Fruit fly (Drosophila melanogaster) ovary, adult (tissue): ENCODE results near the gene bor.

Experiments used
- CG17801 ChIP-seq: fragments of 200-800 bp; optimal IDR thresholded peaks from 2 replicates; lab custom pipeline; 2019; ENCODE audit warnings: missing biosample characterization, mild to moderate bottlenecking, missing genetic modification characterization, moderate library complexity; ENCODE audit not compliant: partially characterized antibody

The bor gene

DNA sequence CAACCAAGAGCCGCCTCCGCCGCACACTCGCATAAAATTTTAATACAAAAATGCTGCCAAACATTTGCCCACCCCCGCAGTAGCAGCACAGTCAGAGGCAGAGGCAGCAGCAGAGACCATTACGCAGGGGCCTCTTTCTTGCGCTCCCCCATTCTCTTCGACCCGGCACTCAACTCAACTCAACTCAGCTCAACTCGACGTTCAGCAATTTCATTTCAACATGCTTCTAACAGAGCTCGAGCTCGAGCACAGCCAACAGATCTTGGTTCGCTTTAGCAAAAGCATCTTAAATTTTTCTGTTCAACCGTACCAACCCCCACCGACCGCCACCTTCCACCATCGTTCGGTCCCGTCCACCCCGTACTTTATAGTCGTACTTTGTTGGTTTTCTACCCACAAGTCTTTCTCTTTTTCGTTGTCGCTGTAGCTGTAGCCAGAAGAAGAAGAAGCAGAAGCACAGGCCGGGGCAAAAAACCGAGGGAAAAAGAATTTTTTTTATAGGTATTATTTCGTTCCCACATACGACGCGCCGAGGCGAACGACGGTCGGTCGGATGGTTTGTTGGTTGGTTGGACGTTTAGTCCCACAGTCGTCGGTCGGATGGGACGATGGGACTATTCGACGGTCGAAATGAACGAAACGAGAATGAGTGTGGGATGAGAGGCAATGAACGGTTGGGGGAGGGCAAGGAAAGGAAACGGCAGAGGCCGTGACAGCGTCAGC lies 28.5 kb downstream of the bor start:
- no peak for TF ChIP-seq CG17801 (GFP tag; lab: Kevin White, UChicago)

DNA sequence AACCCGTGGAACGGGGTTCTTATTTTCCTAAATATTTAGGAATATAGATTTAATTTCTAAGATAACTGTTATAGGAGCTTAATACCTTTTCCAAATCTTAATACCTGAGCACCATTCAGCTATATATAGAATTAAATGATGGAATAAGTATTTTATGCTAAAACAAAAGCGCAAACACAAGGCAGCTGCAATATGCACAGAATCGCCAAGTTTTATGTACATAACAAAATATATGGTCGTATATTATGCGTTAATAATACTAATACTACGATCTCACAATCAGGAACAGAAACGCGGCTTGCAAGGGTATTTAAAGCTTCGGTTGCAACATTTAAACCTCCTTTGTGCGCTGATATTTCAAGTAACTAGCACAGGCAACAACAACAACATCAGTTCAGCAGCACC lies 29.2 kb downstream of the bor start:
- TF ChIP-seq CG17801 (GFP tag; lab: Kevin White, UChicago), result no peak

DNA sequence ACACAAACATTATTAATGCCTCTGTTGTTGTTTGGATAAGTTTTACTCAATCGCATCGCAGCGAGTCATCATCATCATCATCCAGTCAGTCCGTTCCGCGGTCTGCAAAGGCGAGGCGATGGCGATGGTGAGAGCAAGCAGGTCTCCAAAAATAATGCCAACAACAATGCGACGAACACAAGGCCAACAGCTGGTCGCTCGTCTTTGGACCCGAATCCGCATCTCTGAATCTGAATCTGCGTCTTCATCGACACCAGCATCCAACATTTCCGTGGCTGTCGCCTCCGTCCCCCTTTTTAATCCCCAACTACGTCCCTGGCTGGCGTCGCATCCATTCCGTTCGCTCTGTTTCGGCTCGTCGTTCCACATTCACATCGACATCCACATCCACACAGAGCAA lies 29.6 kb downstream of the bor start:
- no peak for TF ChIP-seq CG17801 (GFP tag; lab: Kevin White, UChicago)

DNA sequence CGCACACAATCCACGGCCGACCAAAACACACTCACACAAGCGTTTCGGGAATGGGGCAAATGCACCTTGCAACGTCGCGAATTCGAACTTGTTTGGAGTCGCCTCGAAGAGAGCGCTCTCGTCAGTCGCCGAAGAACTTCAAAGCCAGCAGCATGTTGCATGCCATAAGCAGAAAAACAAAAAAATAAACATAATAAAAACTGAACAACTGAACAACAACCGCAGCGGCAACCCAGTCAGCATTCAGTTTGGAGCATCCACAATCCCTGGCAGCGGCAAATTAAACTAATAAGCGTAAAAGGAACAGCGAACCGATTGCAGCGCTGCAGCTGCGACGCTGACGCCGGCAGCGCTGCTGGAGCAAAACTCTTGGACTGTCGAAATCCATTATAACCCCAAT lies 31.3 kb downstream of the bor start:
- TF ChIP-seq CG17801 (GFP tag; lab: Kevin White, UChicago), result no peak

DNA sequence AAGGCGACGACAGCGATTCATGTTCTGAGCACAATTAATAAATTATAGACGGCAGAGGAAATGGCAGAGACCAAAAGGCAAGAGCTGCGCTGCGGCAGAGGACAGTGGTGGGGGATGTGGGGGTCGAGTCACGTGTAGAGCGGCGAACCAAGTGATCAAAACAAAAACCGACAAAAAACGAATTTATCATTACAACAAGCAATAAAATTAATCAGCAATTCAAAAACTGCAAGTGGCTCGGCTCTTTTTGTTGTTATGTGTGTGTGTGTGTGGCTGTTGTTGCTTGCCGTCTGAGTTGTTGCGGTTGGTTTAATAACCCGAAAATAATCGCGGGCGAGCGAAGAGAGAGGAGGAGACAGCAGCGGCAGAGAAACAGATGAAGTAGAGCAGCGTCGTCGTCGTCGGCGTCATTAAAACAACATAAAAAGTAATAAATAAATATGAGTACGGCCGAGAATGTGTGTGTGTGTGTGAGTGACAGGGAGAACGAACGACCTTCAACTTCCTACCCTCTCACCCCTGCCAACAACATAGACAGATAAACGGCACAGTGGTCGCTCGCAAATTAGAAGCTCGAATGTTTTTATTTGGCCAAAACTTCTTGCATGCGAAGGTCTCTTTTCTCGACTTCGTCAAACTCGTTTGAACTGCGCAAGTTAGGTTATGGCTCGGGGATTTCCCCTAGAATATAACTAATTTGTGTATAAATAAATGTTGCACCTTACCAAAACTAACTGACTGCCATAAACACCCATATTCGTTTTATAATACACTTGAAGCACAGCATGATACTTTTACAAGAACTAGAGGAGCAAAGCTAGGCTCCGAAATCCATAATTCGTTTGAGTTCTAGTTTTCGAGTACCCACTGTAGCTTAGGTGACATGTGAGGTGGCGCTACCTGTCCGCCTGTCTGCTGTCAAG lies 32.3 kb downstream of the bor start:
- TF ChIP-seq CG17801 (GFP tag; lab: Kevin White, UChicago), result peak; percentile 41

DNA sequence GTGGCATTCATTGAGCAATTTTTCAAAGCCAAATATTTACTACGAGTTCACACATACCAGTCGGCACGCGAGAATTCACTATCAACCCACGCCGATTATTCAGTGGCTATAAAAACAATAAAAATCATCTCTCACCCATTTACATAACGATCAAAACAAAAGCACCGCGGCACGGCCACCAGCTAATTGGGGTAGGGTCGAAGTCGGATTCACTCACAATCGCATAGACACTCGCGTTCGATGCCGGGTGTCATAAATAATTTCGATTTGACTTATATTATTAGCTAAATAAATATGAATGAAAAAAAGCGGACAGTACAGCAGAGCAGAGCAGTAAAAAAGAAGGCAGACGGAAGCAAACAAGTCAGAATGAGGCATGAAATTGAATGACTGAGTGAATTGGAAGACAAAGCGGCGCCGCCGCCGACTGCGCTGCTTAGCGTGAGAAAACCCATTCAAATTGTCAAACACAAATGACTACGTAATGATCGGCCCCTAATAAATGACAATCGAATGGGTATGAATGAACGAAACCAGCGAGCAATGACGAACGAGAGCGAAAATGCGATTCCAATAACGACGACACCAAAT lies 33.7 kb downstream of the bor start:
- no peak for TF ChIP-seq CG17801 (GFP tag; lab: Kevin White, UChicago)

DNA sequence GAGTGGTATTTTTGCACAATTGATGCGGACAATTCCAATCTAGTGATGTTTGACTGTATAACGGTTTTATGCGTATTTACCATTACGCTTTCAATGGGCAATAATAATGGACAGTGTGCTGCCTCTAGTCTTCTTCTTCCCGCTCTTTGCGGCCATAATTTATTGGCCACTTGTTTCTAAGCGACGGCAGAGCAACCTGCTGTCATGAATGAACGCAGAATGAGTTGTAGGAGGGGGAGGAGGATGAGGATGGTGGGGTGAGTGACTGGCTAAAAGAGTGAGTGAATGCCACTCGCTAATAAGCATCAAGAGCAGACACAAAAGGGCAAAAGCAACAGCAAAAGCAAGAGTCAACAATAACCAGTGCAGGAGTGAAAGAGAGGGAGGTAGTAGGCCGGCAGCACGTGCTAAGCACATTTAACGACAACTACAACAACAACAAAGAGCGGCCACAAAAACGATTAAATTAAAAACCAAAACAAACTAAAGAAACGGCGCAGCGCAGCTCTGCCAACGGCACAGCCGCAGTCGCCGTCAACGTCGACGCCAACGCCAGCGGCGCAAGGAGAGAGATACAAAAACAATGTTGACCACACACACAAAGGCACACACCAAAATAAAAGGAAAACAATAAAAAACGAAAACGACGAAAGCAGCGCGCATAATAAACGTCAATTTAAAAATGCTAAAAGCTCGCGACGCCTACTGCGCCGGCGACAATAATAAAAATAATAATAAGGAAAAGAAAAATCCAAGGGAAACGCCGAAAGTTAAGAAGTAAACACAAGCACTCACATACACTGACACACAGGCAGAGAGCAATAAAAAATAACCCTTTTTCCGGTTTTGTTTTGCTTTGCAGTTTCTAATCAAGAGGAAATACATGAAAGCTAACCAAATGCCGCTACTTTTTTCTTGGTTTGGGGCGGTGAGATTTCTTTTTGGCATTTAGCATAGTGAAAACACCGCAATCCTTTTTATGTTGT lies 34.9 kb downstream of the bor start:
- TF ChIP-seq CG17801 (GFP tag; lab: Kevin White, UChicago), result peak; percentile 13

DNA sequence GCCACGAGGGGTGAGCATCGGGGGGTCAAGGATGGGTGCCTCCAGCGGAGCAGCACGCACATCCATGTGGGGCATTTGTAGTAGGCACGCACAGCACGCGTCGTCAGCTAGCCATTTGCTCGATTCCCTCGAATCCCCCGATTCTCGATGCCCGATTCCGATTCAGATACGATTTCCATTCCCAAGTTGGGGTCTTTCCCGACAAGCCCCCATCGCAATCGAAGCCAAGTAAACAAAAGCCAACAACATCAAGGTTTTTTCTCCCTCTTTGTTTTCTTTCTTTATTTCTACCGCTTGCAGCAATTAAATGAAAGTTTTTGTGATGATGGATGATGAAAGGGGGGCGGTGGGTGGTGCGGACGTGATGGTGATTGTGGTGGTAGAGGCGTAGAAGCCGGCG lies 36.8 kb downstream of the bor start:
- no peak for TF ChIP-seq CG17801 (GFP tag; lab: Kevin White, UChicago)

DNA sequence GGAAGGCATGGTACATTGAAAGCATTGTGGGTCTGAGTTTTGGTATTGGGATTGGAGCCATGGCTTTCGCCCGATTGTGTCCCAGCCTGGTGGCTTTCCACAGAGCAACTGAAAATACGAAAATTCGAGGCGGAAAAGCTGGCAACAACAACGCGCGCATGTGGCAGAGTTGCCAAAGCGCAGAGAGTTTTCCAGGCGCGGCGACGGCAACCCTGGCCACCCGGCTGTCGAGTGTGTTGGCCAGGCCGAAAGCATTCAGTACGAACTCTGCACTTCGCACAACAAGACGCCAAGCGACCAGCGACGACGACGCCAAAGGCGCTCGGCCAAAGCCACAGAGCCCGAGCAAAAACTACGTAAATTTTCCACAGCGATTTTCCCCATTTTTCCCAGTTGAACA lies 38.2 kb downstream of the bor start:
- no peak for TF ChIP-seq CG17801 (GFP tag; lab: Kevin White, UChicago)

DNA sequence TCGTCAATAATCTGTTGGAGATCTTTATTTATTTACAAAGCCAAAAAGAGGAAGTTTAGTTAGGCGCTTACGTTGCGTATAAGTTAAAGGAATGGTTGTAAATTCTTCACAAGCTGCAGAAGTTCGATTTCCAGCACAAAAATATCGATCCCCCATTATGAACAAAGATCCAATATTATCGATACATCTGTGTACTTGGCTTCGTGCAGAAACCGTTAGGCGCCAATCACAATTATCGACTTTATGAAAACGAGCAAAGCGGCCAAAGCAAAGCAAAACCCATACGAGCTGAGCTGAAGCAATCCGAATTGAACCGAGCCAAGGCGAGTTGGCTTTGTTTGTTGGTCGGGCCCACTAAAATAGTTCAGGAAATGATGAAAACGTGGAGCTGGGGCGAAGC lies 38.6 kb downstream of the bor start, which contains the start of gene tara:
Gene tara, plus strand, starts transcription at position 301 of the 400 bp plus-strand sequence.
- no peak for TF ChIP-seq CG17801 (GFP tag; lab: Kevin White, UChicago)

DNA sequence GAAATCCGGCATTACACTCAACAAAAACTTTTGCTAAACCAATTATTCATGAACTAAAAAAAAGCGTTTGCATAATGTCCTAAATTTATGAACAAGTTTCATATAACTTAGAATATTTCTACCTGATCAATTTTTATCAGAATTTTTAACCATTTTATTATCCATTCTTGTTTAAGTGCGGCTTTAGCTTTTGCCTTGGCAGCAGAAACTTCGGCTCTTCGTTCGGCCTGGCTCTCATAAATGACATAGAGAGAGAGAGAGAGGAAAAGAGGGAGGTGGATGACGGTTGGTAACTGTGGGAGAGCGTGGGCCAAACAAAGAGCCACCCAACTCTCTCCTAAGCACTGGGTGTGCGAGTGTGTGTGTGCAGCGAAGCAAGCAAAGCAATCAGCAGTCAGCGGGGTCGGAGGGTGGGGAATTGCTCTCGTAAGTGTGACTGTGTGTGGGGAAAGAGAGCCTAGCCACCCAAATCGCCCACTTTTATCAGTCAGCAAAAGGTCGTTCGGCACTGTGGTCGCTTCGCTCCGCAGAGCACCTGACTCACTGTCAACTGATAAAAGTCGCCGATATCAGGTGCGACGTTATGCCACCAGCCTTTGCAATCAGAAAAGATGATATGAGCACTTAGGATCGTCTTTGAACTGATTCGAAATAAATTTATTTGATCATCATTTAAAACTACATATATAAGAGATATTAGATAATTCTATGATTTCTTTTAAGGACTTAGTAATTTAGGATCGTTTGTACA lies 39.3 kb downstream of the bor start:
- TF ChIP-seq CG17801 (GFP tag; lab: Kevin White, UChicago), result peak; percentile 86

DNA sequence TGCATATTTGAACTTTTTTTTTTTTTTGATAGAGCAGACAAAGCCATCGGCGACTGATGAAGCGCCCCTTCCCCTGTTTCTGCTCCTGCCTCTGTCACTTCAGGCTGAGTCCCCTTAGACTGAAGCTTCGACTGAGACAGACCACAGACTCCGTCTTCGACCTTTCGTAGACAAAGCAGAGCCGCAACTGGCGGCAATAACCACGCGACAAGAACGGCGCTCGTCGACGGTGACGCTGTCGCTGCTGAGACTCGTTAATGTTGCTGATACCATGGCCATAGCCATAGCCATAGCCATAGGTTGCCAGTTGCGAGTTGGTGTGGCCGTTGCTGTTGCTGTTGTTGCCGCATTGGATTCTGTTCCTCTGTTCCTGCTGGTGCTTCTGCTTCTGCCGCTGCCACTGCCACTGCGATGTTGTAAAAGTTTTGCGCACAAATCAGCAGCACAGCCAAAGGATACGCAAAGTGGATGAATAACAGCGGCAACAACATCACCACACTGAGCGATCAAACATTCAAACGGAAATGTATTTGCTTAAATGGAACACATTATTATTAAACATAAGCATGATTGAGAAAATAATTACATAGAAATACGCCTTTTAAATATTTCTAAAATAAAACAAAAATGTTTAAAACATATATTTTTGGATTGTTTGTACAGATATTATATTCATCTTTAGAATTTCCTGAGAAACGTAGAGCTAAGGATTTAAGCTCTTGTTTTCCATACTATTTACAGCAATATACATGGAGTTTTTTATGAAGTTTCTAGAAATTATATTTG lies 40.5 kb downstream of the bor start:
- TF ChIP-seq CG17801 (GFP tag; lab: Kevin White, UChicago), result no peak
